Fruit fly (Drosophila melanogaster) whole organism: Measurements from ENCODE around the gene CG4502.

Source experiments
- EcR ChIP-seq, 2 experiments: fragments of >200 bp; optimal IDR thresholded peaks; 2 replicates each; lab custom pipeline; 2017; ENCODE audit warnings: missing biosample characterization in 2 of 2, missing genetic modification characterization in 2 of 2, missing genetic modification reagents in 2 of 2
- usp ChIP-seq: fragments of >200 bp; optimal IDR thresholded peaks from 2 replicates; lab custom pipeline; 2017; ENCODE audit warnings: missing biosample characterization, missing genetic modification characterization, mixed read lengths

DNA sequence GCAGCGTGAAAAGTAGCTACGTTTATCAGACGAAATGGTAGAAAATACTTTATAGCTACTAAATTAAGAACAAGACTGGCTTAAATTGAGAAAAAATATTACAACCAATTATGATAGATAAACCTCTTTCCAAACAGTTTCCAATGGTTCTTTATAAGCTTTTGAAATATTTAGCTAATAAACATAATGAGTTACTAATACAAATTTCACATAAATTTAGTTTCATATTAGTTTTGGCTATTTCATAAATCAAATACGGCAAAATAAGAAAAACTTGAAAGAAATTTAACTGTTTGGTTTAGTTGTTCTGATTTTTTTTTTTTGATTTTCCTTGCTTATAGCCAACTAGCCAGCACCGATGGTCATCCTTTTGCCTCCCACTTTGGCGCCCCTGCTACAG, 3.9 kb downstream of the CG4502 start:
- TF ChIP-seq usp (GFP tag; lab: Kevin White, UChicago) = no peak
- no peak for TF ChIP-seq EcR (GFP tag; optimal IDR thresholded peaks at IDR 0.05; lab: Kevin White, UChicago)
